Fruit fly (Drosophila melanogaster) whole organism, embryonic: Measurements from ENCODE around the gene mib1.

Source experiments
- Antp ChIP-seq: fragments of 200-800 bp; sonication (Bioruptor generic); optimal IDR thresholded peaks from 3 replicates; lab custom pipeline; 2016; ENCODE audit warnings: missing biosample characterization, missing genetic modification characterization
- BEAF-32 ChIP-seq: fragments of 200-800 bp; sonication (Bioruptor generic); optimal IDR thresholded peaks from 3 replicates; lab custom pipeline; 2017; ENCODE audit warnings: missing biosample characterization, missing genetic modification characterization, mild to moderate bottlenecking, moderate library complexity, missing genetic modification reagents
- CG10321 ChIP-seq: fragments of 200-800 bp; sonication (Bioruptor generic); IDR thresholded peaks from 2 replicates; pipeline ENCODE4 v1.3.6; 2022; ENCODE audit warnings: missing biosample characterization, missing genetic modification characterization
- CG10959 ChIP-seq: fragments of 200-800 bp; sonication (Bioruptor generic); IDR thresholded peaks from 2 replicates; pipeline ENCODE4 v1.3.6; 2022; ENCODE audit warnings: missing biosample characterization, missing genetic modification characterization
- CG13894 ChIP-seq: fragments of 200-800 bp; sonication (Bioruptor generic); optimal IDR thresholded peaks from 3 replicates; lab custom pipeline; 2018; ENCODE audit warnings: missing biosample characterization, mild to moderate bottlenecking, missing genetic modification characterization, moderate library complexity
- CG15601 ChIP-seq: fragments of 200-800 bp; sonication (Bioruptor generic); optimal IDR thresholded peaks from 3 replicates; lab custom pipeline; 2019; ENCODE audit warnings: missing biosample characterization, mild to moderate bottlenecking, missing genetic modification characterization, moderate library complexity
- CG2116 ChIP-seq: fragments of 200-800 bp; sonication (Bioruptor generic); optimal IDR thresholded peaks from 3 replicates; lab custom pipeline; 2018; ENCODE audit warnings: missing biosample characterization, mild to moderate bottlenecking, missing genetic modification characterization
- CG30403 ChIP-seq: fragments of 200-800 bp; sonication (Bioruptor generic); optimal IDR thresholded peaks from 3 replicates; lab custom pipeline; 2016; ENCODE audit warnings: missing biosample characterization, missing genetic modification characterization
- CG32532 ChIP-seq: fragments of 200-800 bp; sonication (Bioruptor generic); IDR thresholded peaks from 2 replicates; pipeline ENCODE4 v1.3.6; 2022; ENCODE audit warnings: missing biosample characterization, missing genetic modification characterization
- CG4730 ChIP-seq: fragments of 200-800 bp; sonication (Bioruptor generic); IDR thresholded peaks from 2 replicates; pipeline ENCODE4 v1.3.6; 2022; ENCODE audit warnings: missing biosample characterization, missing genetic modification characterization
- CG5953 ChIP-seq: fragments of 200-800 bp; sonication (Bioruptor generic); IDR thresholded peaks from 2 replicates; pipeline ENCODE4 v1.3.6; 2022; ENCODE audit warnings: missing biosample characterization, missing genetic modification characterization
- CG6791 ChIP-seq: fragments of 200-800 bp; sonication (Bioruptor generic); IDR thresholded peaks from 3 replicates; pipeline ENCODE4 v1.3.6; 2022; ENCODE audit warnings: missing biosample characterization, missing genetic modification characterization; ENCODE audit not compliant: partially characterized antibody
- CG7556 ChIP-seq: fragments of 200-800 bp; sonication (Bioruptor generic); optimal IDR thresholded peaks from 2 replicates; lab custom pipeline; 2017; ENCODE audit warnings: missing biosample characterization, mild to moderate bottlenecking, missing genetic modification characterization
- CG7786 ChIP-seq: fragments of 200-800 bp; sonication (Bioruptor generic); optimal IDR thresholded peaks from 2 replicates; lab custom pipeline; 2016; ENCODE audit warnings: missing biosample characterization, missing genetic modification characterization
- CG7839 ChIP-seq: fragments of 200-800 bp; sonication (Bioruptor generic); optimal IDR thresholded peaks from 3 replicates; lab custom pipeline; 2018; ENCODE audit warnings: missing biosample characterization, mild to moderate bottlenecking, missing genetic modification characterization, moderate library complexity
- CG7928 ChIP-seq: fragments of 200-800 bp; sonication (Bioruptor generic); optimal IDR thresholded peaks from 2 replicates; lab custom pipeline; 2017; ENCODE audit warnings: missing biosample characterization, mild to moderate bottlenecking, missing genetic modification characterization
- CG7963 ChIP-seq: fragments of 200-800 bp; sonication (Bioruptor generic); IDR thresholded peaks from 3 replicates; pipeline ENCODE4 v1.3.6; 2022; ENCODE audit warnings: missing biosample characterization, missing genetic modification characterization; ENCODE audit not compliant: partially characterized antibody
- CG9215 ChIP-seq: fragments of 200-800 bp; sonication (Bioruptor generic); IDR thresholded peaks from 2 replicates; pipeline ENCODE4 v1.3.6; 2022; ENCODE audit warnings: missing biosample characterization, missing genetic modification characterization
- Chrac-16 ChIP-seq: fragments of 200-800 bp; sonication (Bioruptor generic); optimal IDR thresholded peaks from 3 replicates; lab custom pipeline; 2016; ENCODE audit warnings: missing biosample characterization, missing genetic modification characterization
- D19B ChIP-seq: fragments of 200-800 bp; sonication (Bioruptor generic); optimal IDR thresholded peaks from 2 replicates; lab custom pipeline; 2017; ENCODE audit warnings: missing biosample characterization, mild to moderate bottlenecking, missing genetic modification characterization
- MESR4 ChIP-seq: fragments of 200-800 bp; sonication (Bioruptor generic); optimal IDR thresholded peaks from 2 replicates; lab custom pipeline; 2018; ENCODE audit warnings: missing biosample characterization, mild to moderate bottlenecking, missing genetic modification characterization, moderate library complexity
- NFAT ChIP-seq: fragments of 200-800 bp; sonication (Bioruptor generic); IDR thresholded peaks from 2 replicates; pipeline ENCODE4 v1.3.6; 2022; ENCODE audit warnings: missing biosample characterization, missing genetic modification characterization
- Neu2 ChIP-seq: fragments of 200-800 bp; sonication (Bioruptor generic); optimal IDR thresholded peaks from 3 replicates; lab custom pipeline; 2016; ENCODE audit warnings: missing biosample characterization, missing genetic modification characterization, borderline replicate concordance
- Nf-YA ChIP-seq: fragments of 200-800 bp; sonication (Bioruptor generic); IDR thresholded peaks from 2 replicates; pipeline ENCODE4 v1.3.6; 2022; ENCODE audit warnings: missing biosample characterization, missing genetic modification characterization
- Nf-YC ChIP-seq: fragments of 200-800 bp; optimal IDR thresholded peaks from 3 replicates; lab custom pipeline; 2019; ENCODE audit warnings: missing biosample characterization, mild to moderate bottlenecking, missing genetic modification characterization, moderate library complexity
- Pdp1 ChIP-seq, 2 experiments: fragments of 200-800 bp; sonication (Bioruptor generic); optimal IDR thresholded peaks; 3 replicates each; lab custom pipeline; 2016; ENCODE audit warnings: missing biosample characterization in 2 of 2, missing genetic modification characterization in 2 of 2, mild to moderate bottlenecking in 1 of 2, moderate library complexity in 1 of 2
- Rx ChIP-seq: fragments of 200-800 bp; sonication (Bioruptor generic); IDR thresholded peaks from 2 replicates; pipeline ENCODE4 v1.3.6; 2022; ENCODE audit warnings: missing biosample characterization, missing genetic modification characterization
- Six4 ChIP-seq: fragments of 200-800 bp; sonication (Bioruptor generic); optimal IDR thresholded peaks from 2 replicates; lab custom pipeline; 2016; ENCODE audit warnings: missing biosample characterization, missing genetic modification characterization
- Usf ChIP-seq: fragments of 200-800 bp; sonication (Bioruptor generic); optimal IDR thresholded peaks from 2 replicates; lab custom pipeline; 2017; ENCODE audit warnings: missing genotype, missing biosample characterization, missing genetic modification characterization
- Xrp1 ChIP-seq: fragments of 200-800 bp; sonication (Bioruptor generic); IDR thresholded peaks from 2 replicates; pipeline ENCODE4 v1.3.6; 2022; ENCODE audit warnings: missing biosample characterization, missing genetic modification characterization
- amos ChIP-seq: fragments of 200-800 bp; sonication (Bioruptor generic); IDR thresholded peaks from 2 replicates; pipeline ENCODE4 v1.3.6; 2022; ENCODE audit warnings: missing biosample characterization, missing genetic modification characterization; ENCODE audit not compliant: partially characterized antibody
- cwo ChIP-seq: fragments of 200-800 bp; sonication (Bioruptor generic); optimal IDR thresholded peaks from 3 replicates; lab custom pipeline; 2017; ENCODE audit warnings: missing biosample characterization, missing genetic modification characterization, mild to moderate bottlenecking, moderate library complexity, missing genetic modification reagents
- dan ChIP-seq: fragments of 200-800 bp; sonication (Bioruptor generic); IDR thresholded peaks from 2 replicates; pipeline ENCODE4 v1.3.6; 2022; ENCODE audit warnings: missing biosample characterization, missing genetic modification characterization
- dm ChIP-seq: fragments of 200-800 bp; sonication (Bioruptor generic); optimal IDR thresholded peaks from 3 replicates; lab custom pipeline; 2016; ENCODE audit warnings: missing biosample characterization, missing genetic modification characterization
- eve ChIP-seq, 2 experiments: fragments of >200 bp; optimal IDR thresholded peaks; 2 replicates each; lab custom pipeline; 2017; ENCODE audit warnings: missing biosample characterization in 2 of 2, missing genetic modification characterization in 2 of 2
- hbn ChIP-seq: fragments of 200-800 bp; sonication (Bioruptor generic); IDR thresholded peaks from 2 replicates; pipeline ENCODE4 v1.3.6; 2022; ENCODE audit warnings: missing biosample characterization, missing genetic modification characterization; ENCODE audit not compliant: partially characterized antibody
- inv ChIP-seq: fragments of 200-800 bp; sonication (Bioruptor generic); IDR thresholded peaks from 2 replicates; pipeline ENCODE4 v1.3.6; 2022; ENCODE audit warnings: missing biosample characterization, missing genetic modification characterization; ENCODE audit not compliant: partially characterized antibody
- jigr1 ChIP-seq: fragments of 200-800 bp; sonication (Bioruptor generic); IDR thresholded peaks from 3 replicates; pipeline ENCODE4 v1.3.6; 2022; ENCODE audit warnings: missing biosample characterization, missing genetic modification characterization
- prd ChIP-seq, 3 experiments: fragments of >200 bp in 2 of 3; fragments of 200-800 bp in 1 of 3; sonication (Bioruptor generic) in 1 of 3; optimal IDR thresholded peaks in 2 of 3; IDR thresholded peaks in 1 of 3; 2 replicates in 2 of 3; 3 replicates in 1 of 3; pipeline versions ENCODE4 v1.3.6 to Lab custom; 2017 to 2022; ENCODE audit warnings: missing biosample characterization in 1 of 3, missing genetic modification characterization in 1 of 3
- psq ChIP-seq: fragments of 200-800 bp; sonication (Bioruptor generic); optimal IDR thresholded peaks from 2 replicates; lab custom pipeline; 2017; ENCODE audit warnings: missing biosample characterization, missing genetic modification characterization
- sd ChIP-seq: fragments of 200-800 bp; sonication (Bioruptor generic); optimal IDR thresholded peaks from 3 replicates; lab custom pipeline; 2018; ENCODE audit warnings: missing biosample characterization, mild to moderate bottlenecking, missing genetic modification characterization, moderate library complexity
- sens-2 ChIP-seq: fragments of 200-800 bp; sonication (Bioruptor generic); IDR thresholded peaks from 2 replicates; pipeline ENCODE4 v1.3.6; 2022; ENCODE audit warnings: missing biosample characterization, missing genetic modification characterization
- slbo ChIP-seq: fragments of 200-800 bp; sonication (Bioruptor generic); IDR thresholded peaks from 2 replicates; pipeline ENCODE4 v1.3.6; 2022; ENCODE audit warnings: missing biosample characterization, missing genetic modification characterization
- so ChIP-seq: fragments of 200-800 bp; sonication (Bioruptor generic); IDR thresholded peaks from 3 replicates; pipeline ENCODE4 v1.3.6; 2022; ENCODE audit warnings: missing biosample characterization, missing genetic modification characterization
- tio ChIP-seq: fragments of 200-800 bp; sonication (Bioruptor generic); optimal IDR thresholded peaks from 2 replicates; lab custom pipeline; 2017; ENCODE audit warnings: missing biosample characterization, missing genetic modification characterization, inconsistent platforms
- unc-4 ChIP-seq: fragments of 200-800 bp; sonication (Bioruptor generic); IDR thresholded peaks from 2 replicates; pipeline ENCODE4 v1.3.6; 2022; ENCODE audit warnings: missing biosample characterization, missing genetic modification characterization; ENCODE audit not compliant: partially characterized antibody
- yki ChIP-seq: fragments of >200 bp; optimal IDR thresholded peaks from 3 replicates; lab custom pipeline; 2018
- zen ChIP-seq: fragments of 200-800 bp; sonication (Bioruptor generic); optimal IDR thresholded peaks from 3 replicates; lab custom pipeline; 2018; ENCODE audit warnings: missing biosample characterization, mild to moderate bottlenecking, missing genetic modification characterization, moderate library complexity

Gene mib1

dm6 chr3L:15967588-15968500 lies 43.8 kb downstream of the mib1 start, which contains the start of the genes Brr2 and CG10516 (continued):
- TF ChIP-seq CG7928 (GFP tag; lab: Kevin White, UChicago) (peak; percentile 30), Neu2 (GFP tag; lab: Kevin White, UChicago) (no peak), BEAF-32 (GFP tag; lab: Kevin White, UChicago) (peak; percentile 68), tio (GFP tag; lab: Kevin White, UChicago) (no peak), CG5953 (GFP tag; lab: Robert Waterston, UW) (no peak), jigr1 (GFP tag; lab: Robert Waterston, UW) (no peak), CG32532 (GFP tag; lab: Robert Waterston, UW) (no peak), sd (tag; lab: Kevin White, UChicago) (no peak), CG10321 (GFP tag; lab: Robert Waterston, UW) (no peak), Rx (GFP tag; lab: Robert Waterston, UW) (no peak), unc-4 (GFP tag; lab: Robert Waterston, UW) (peak; percentile 38; the same call in 1 of the 2 replicates), inv (no peak), amos (GFP tag; lab: Robert Waterston, UW) (0 out of 2 replicates have a peak, but pooled peaks have one; percentile 35), slbo (GFP tag; lab: Robert Waterston, UW) (no peak), CG7839 (tag; lab: Kevin White, UChicago) (no peak), CG4730 (no peak), Antp (GFP tag; lab: Kevin White, UChicago) (peak; percentile 10), CG15601 (tag; lab: Kevin White, UChicago) (no peak), psq (GFP tag; lab: Kevin White, UChicago) (no peak), CG6791 (peak; percentile 12; the same call in 1 of the 3 replicates), CG7556 (no peak), CG13894 (tag; lab: Kevin White, UChicago) (no peak), Six4 (GFP tag; lab: Kevin White, UChicago) (peak; percentile 13), D19B (GFP tag; lab: Kevin White, UChicago) (no peak), sens-2 (GFP tag; lab: Robert Waterston, UW) (no peak), Xrp1 (no peak), MESR4 (GFP tag; lab: Kevin White, UChicago) (peak; percentile 38), so (GFP tag; lab: Robert Waterston, UW) (no peak), Pdp1 (GFP tag; optimal IDR thresholded peaks at IDR 0.05; lab: Kevin White, UChicago) (peak; percentile 6 to 8), CG7963 (GFP tag; lab: Robert Waterston, UW) (0 out of 3 replicates have a peak, but pooled peaks have one; percentile 45), zen (tag; lab: Kevin White, UChicago) (peak; percentile 15), CG7786 (GFP tag; lab: Kevin White, UChicago) (peak; percentile 7), Nf-YA (no peak), CG9215 (GFP tag; lab: Robert Waterston, UW) (no peak), eve (GFP tag; optimal IDR thresholded peaks at IDR 0.05; lab: Kevin White, UChicago) (no peak), yki (lab: Kevin White, UChicago) (no peak), cwo (no peak), CG30403 (GFP tag; lab: Kevin White, UChicago) (peak; percentile 38), CG2116 (peak; percentile 78), NFAT (GFP tag; lab: Robert Waterston, UW) (no peak), Nf-YC (tag; lab: Kevin White, UChicago) (no peak), dm (GFP tag; lab: Kevin White, UChicago) (peak; percentile 21), Usf (no peak), hbn (GFP tag; lab: Robert Waterston, UW) (no peak), dan (GFP tag; lab: Robert Waterston, UW) (no peak), prd (optimal IDR thresholded peaks at IDR 0.05; lab: Kevin White, UChicago) (no peak), prd (GFP tag; IDR thresholded peaks at IDR 0.05; lab: Robert Waterston, UW) (0 out of 3 replicates have a peak, but pooled peaks have one; percentile 17), Chrac-16 (no peak), CG10959 (no peak)
